Fruit fly (Drosophila melanogaster) whole organism, pupa: Measurements from ENCODE around the gene CG12182.

Experiments
- CG17806 ChIP-seq: fragments of 200-800 bp; sonication (Bioruptor generic); optimal IDR thresholded peaks from 2 replicates; lab custom pipeline; 2018; ENCODE audit warnings: missing biosample characterization, mild to moderate bottlenecking, missing genetic modification characterization, moderate library complexity
- CG32121 ChIP-seq: fragments of 200-800 bp; sonication (Bioruptor generic); IDR thresholded peaks from 2 replicates; pipeline ENCODE4 v1.3.6; 2022; ENCODE audit warnings: missing biosample characterization, missing genetic modification characterization
- Ets98B ChIP-seq: fragments of 200-800 bp; sonication (Bioruptor generic); IDR thresholded peaks from 2 replicates; pipeline ENCODE4 v1.3.6; 2022; ENCODE audit warnings: missing biosample characterization, missing genetic modification characterization
- Snoo ChIP-seq: fragments of 200-800 bp; sonication (Bioruptor generic); optimal IDR thresholded peaks from 3 replicates; lab custom pipeline; 2017; ENCODE audit warnings: missing biosample characterization, mild to moderate bottlenecking, missing genetic modification characterization, inconsistent platforms

DNA sequence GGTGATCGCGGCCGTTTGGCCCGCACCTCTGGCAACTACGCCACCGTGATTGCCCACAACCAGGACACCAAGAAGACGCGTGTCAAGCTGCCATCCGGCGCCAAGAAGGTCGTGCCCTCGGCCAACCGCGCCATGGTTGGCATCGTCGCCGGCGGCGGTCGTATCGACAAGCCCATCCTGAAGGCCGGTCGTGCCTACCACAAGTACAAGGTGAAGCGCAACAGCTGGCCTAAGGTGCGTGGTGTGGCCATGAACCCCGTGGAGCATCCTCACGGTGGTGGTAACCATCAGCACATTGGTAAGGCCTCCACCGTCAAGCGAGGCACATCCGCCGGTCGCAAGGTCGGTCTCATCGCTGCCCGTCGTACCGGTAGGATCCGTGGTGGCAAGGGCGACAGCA lies 11.1 kb downstream of the CG12182 start:
- no peak for TF ChIP-seq Snoo (tag; lab: Kevin White, UChicago)
- TF ChIP-seq CG32121 (GFP tag; lab: Robert Waterston, UW) = no peak
- TF ChIP-seq Ets98B = no peak
- no peak for TF ChIP-seq CG17806 (tag; lab: Kevin White, UChicago)
